1 fruit fly cellular context compared by ENCODE assay signal in genomic region chr3L:20185206-20185868, dm6.
TF ChIP-seq lines count a peak whose summit lies in the region.

No protein-coding gene starts in this region.

TF ChIP-seq in whole organism, embryonic, 481 proteins besides CTCF, POLR2A, EP300 and RAD21 (continued from another document and continues in another):
- peak; percentile 29 for TF ChIP-seq CG18262 (tag; optimal IDR thresholded peaks at IDR 0.05; lab: Kevin White, UChicago)
- TF ChIP-seq CG12299 (tag; optimal IDR thresholded peaks at IDR 0.05; lab: Kevin White, UChicago): peak; percentile 32
- no peak for TF ChIP-seq Side (GFP tag; optimal IDR thresholded peaks at IDR 0.05; lab: Kevin White, UChicago)
- TF ChIP-seq bbx (GFP tag; IDR thresholded peaks at IDR 0.05; lab: Robert Waterston, UW; ENCODE audit: partially characterized antibody): no peak
- TF ChIP-seq CG12391 (tag; optimal IDR thresholded peaks at IDR 0.05; lab: Kevin White, UChicago): peak; percentile 60
- peak; percentile 64 for TF ChIP-seq bcd (GFP tag; optimal IDR thresholded peaks at IDR 0.05; lab: Kevin White, UChicago)
- no peak for TF ChIP-seq CG12744 (GFP tag; optimal IDR thresholded peaks at IDR 0.05; lab: Kevin White, UChicago)
- peak; percentile 56 for TF ChIP-seq CG12659 (GFP tag; optimal IDR thresholded peaks at IDR 0.05; lab: Kevin White, UChicago)
- TF ChIP-seq ap (GFP tag; IDR thresholded peaks at IDR 0.05; lab: Robert Waterston, UW): no peak
- TF ChIP-seq Dbx (GFP tag; IDR thresholded peaks at IDR 0.05; lab: Robert Waterston, UW): peak; percentile 60; the same call in 1 of the 3 replicates
- TF ChIP-seq CG4854 (GFP tag; optimal IDR thresholded peaks at IDR 0.05; lab: Kevin White, UChicago): no peak
- no peak for TF ChIP-seq Hmx (GFP tag; optimal IDR thresholded peaks at IDR 0.05; lab: Kevin White, UChicago)
- no peak for TF ChIP-seq Sin3A (optimal IDR thresholded peaks at IDR 0.05; lab: Kevin White, UChicago)
- no peak for TF ChIP-seq Blimp-1 (GFP tag; optimal IDR thresholded peaks at IDR 0.05; lab: Kevin White, UChicago)
- TF ChIP-seq TFAM (GFP tag; optimal IDR thresholded peaks at IDR 0.05; lab: Kevin White, UChicago): no peak
- peak in 1 of 2 experiments; percentile 12 for TF ChIP-seq crp (GFP tag; optimal IDR thresholded peaks at IDR 0.05; lab: Kevin White, UChicago)
- no peak for TF ChIP-seq CG1024 (GFP tag; IDR thresholded peaks at IDR 0.05; lab: Robert Waterston, UW)
- no peak for TF ChIP-seq cas (GFP tag; IDR thresholded peaks at IDR 0.05; lab: Robert Waterston, UW)
- no peak for TF ChIP-seq peb (GFP tag; IDR thresholded peaks at IDR 0.05; lab: Robert Waterston, UW)
- no peak for TF ChIP-seq Gsc (GFP tag; IDR thresholded peaks at IDR 0.05; lab: Robert Waterston, UW)
- TF ChIP-seq Stat92E (GFP tag; optimal IDR thresholded peaks at IDR 0.05; lab: Kevin White, UChicago): no peak
- TF ChIP-seq sens (GFP tag; lab: Kevin White, UChicago): peak; percentile 79
- TF ChIP-seq ranshi (GFP tag; IDR thresholded peaks at IDR 0.05; lab: Robert Waterston, UW): no peak
- no peak for TF ChIP-seq fru (optimal IDR thresholded peaks at IDR 0.05; lab: Kevin White, UChicago)
- no peak for TF ChIP-seq CG14860 (GFP tag; IDR thresholded peaks at IDR 0.05; lab: Robert Waterston, UW; ENCODE audit: partially characterized antibody)
- no peak for TF ChIP-seq ac (GFP tag; optimal IDR thresholded peaks at IDR 0.05; lab: Kevin White, UChicago)
- TF ChIP-seq tna (GFP tag; IDR thresholded peaks at IDR 0.05; lab: Robert Waterston, UW; ENCODE audit: partially characterized antibody): no peak
- no peak for TF ChIP-seq mld (GFP tag; IDR thresholded peaks at IDR 0.05; lab: Robert Waterston, UW; ENCODE audit: partially characterized antibody)
- TF ChIP-seq pfk (GFP tag; optimal IDR thresholded peaks at IDR 0.05; lab: Kevin White, UChicago): no peak
- no peak for TF ChIP-seq en (GFP tag; optimal IDR thresholded peaks at IDR 0.05; lab: Kevin White, UChicago)
- no peak for TF ChIP-seq CG16813 (GFP tag; IDR thresholded peaks at IDR 0.05; lab: Robert Waterston, UW; ENCODE audit: partially characterized antibody)
- no peak for TF ChIP-seq CG7987 (GFP tag; optimal IDR thresholded peaks at IDR 0.05; lab: Kevin White, UChicago)
- TF ChIP-seq Fer2 (tag; optimal IDR thresholded peaks at IDR 0.05; lab: Kevin White, UChicago): peak; percentile 4
- TF ChIP-seq CG2678 (tag; optimal IDR thresholded peaks at IDR 0.05; lab: Kevin White, UChicago): peak; percentile 74
- no peak for TF ChIP-seq CkIIα-i1 (GFP tag; IDR thresholded peaks at IDR 0.05; lab: Robert Waterston, UW)
- no peak for TF ChIP-seq CG10431 (GFP tag; optimal IDR thresholded peaks at IDR 0.05; lab: Kevin White, UChicago)
- TF ChIP-seq CG1647 (GFP tag; optimal IDR thresholded peaks at IDR 0.05; lab: Kevin White, UChicago): no peak
- peak; percentile 69 for TF ChIP-seq CG13424 (tag; optimal IDR thresholded peaks at IDR 0.05; lab: Kevin White, UChicago)
- no peak for TF ChIP-seq vnd (GFP tag; IDR thresholded peaks at IDR 0.05; lab: Robert Waterston, UW; ENCODE audit: partially characterized antibody)
- TF ChIP-seq fu2 (GFP tag; optimal IDR thresholded peaks at IDR 0.05; lab: Kevin White, UChicago): peak; percentile 45
- no peak for TF ChIP-seq oc (tag; optimal IDR thresholded peaks at IDR 0.05; lab: Kevin White, UChicago)
- TF ChIP-seq CG17359 (tag; optimal IDR thresholded peaks at IDR 0.05; lab: Kevin White, UChicago): peak; percentile 23
- peak; percentile 63 for TF ChIP-seq Dip3 (GFP tag; optimal IDR thresholded peaks at IDR 0.05; lab: Kevin White, UChicago)
- TF ChIP-seq Kr (GFP tag; optimal IDR thresholded peaks at IDR 0.05; lab: Kevin White, UChicago): no peak
- no peak for TF ChIP-seq CG18764 (GFP tag; optimal IDR thresholded peaks at IDR 0.05; lab: Kevin White, UChicago)
- no peak for TF ChIP-seq CG5245 (GFP tag; optimal IDR thresholded peaks at IDR 0.05; lab: Kevin White, UChicago)
- TF ChIP-seq Gug (GFP tag; IDR thresholded peaks at IDR 0.05; lab: Robert Waterston, UW): no peak
- peak; percentile 45 for TF ChIP-seq CG13296 (GFP tag; optimal IDR thresholded peaks at IDR 0.05; lab: Kevin White, UChicago)
- no peak for TF ChIP-seq Drgx (GFP tag; IDR thresholded peaks at IDR 0.05; lab: Robert Waterston, UW)
- peak; percentile 5 for TF ChIP-seq Max (GFP tag; optimal IDR thresholded peaks at IDR 0.05; lab: Kevin White, UChicago)
- TF ChIP-seq CG15696 (tag; optimal IDR thresholded peaks at IDR 0.05; lab: Kevin White, UChicago): no peak
- TF ChIP-seq klu (GFP tag; IDR thresholded peaks at IDR 0.05; lab: Robert Waterston, UW): no peak
- TF ChIP-seq CG3847 (GFP tag; IDR thresholded peaks at IDR 0.05; lab: Robert Waterston, UW): peak; percentile 26; the same call in 1 of the 2 replicates
- peak; percentile 24 for TF ChIP-seq scrt (GFP tag; optimal IDR thresholded peaks at IDR 0.05; lab: Kevin White, UChicago)
- TF ChIP-seq CG9797 (GFP tag; optimal IDR thresholded peaks at IDR 0.05; lab: Kevin White, UChicago): no peak
- no peak for TF ChIP-seq zen2 (GFP tag; IDR thresholded peaks at IDR 0.05; lab: Robert Waterston, UW; ENCODE audit: partially characterized antibody)
- TF ChIP-seq CG14050 (GFP tag; IDR thresholded peaks at IDR 0.05; lab: Robert Waterston, UW): peak; percentile 32; the same call in 1 of the 3 replicates
- no peak for TF ChIP-seq CG7745 (tag; optimal IDR thresholded peaks at IDR 0.05; lab: Kevin White, UChicago)
- no peak for TF ChIP-seq CG4820 (GFP tag; optimal IDR thresholded peaks at IDR 0.05; lab: Kevin White, UChicago)
- no peak for TF ChIP-seq kah (GFP tag; optimal IDR thresholded peaks at IDR 0.05; lab: Kevin White, UChicago)
- TF ChIP-seq Lim3 (GFP tag; IDR thresholded peaks at IDR 0.05; lab: Robert Waterston, UW): no peak
- no peak for TF ChIP-seq jigr1 (GFP tag; IDR thresholded peaks at IDR 0.05; lab: Robert Waterston, UW)
- no peak for TF ChIP-seq CG7271 (tag; optimal IDR thresholded peaks at IDR 0.05; lab: Kevin White, UChicago)
- TF ChIP-seq CG16779 (GFP tag; IDR thresholded peaks at IDR 0.05; lab: Robert Waterston, UW): 0 out of 2 replicates have a peak, but pooled peaks have one; percentile 40
- no peak for TF ChIP-seq ab (GFP tag; optimal IDR thresholded peaks at IDR 0.05; lab: Kevin White, UChicago)
- no peak for TF ChIP-seq CG11723 (GFP tag; optimal IDR thresholded peaks at IDR 0.05; lab: Kevin White, UChicago)
- TF ChIP-seq dpn (GFP tag; optimal IDR thresholded peaks at IDR 0.05; lab: Kevin White, UChicago): peak; percentile 22 to 59
- TF ChIP-seq corto (GFP tag; optimal IDR thresholded peaks at IDR 0.05; lab: Kevin White, UChicago): peak; percentile 50
- no peak for TF ChIP-seq CG7928 (GFP tag; optimal IDR thresholded peaks at IDR 0.05; lab: Kevin White, UChicago)
- peak; percentile 21; the same call in 1 of the 3 replicates for TF ChIP-seq HLH4C (GFP tag; IDR thresholded peaks at IDR 0.05; lab: Robert Waterston, UW; ENCODE audit: partially characterized antibody)
- no peak for TF ChIP-seq CG8944 (GFP tag; optimal IDR thresholded peaks at IDR 0.05; lab: Kevin White, UChicago)
- TF ChIP-seq slbo (GFP tag; IDR thresholded peaks at IDR 0.05; lab: Robert Waterston, UW): peak; percentile 78
- TF ChIP-seq Dad (GFP tag; optimal IDR thresholded peaks at IDR 0.05; lab: Kevin White, UChicago): peak; percentile 4
- peak; percentile 44 for TF ChIP-seq Dek (tag; optimal IDR thresholded peaks at IDR 0.05; lab: Kevin White, UChicago)
- no peak for TF ChIP-seq Awh (GFP tag; IDR thresholded peaks at IDR 0.05; lab: Robert Waterston, UW)
- TF ChIP-seq CG6813 (GFP tag; optimal IDR thresholded peaks at IDR 0.05; lab: Kevin White, UChicago): no peak
- no peak for TF ChIP-seq lov (optimal IDR thresholded peaks at IDR 0.05; lab: Kevin White, UChicago)
- TF ChIP-seq lov (GFP tag; IDR thresholded peaks at IDR 0.05; lab: Robert Waterston, UW): no peak
- TF ChIP-seq CG9215 (GFP tag; IDR thresholded peaks at IDR 0.05; lab: Robert Waterston, UW): no peak; the same call in 1 of the 2 replicates
- TF ChIP-seq esg (GFP tag; conservative IDR thresholded peaks at IDR 0.05; lab: Robert Waterston, UW): peak; percentile 29; the same call in 1 of the 2 replicates
- no peak for TF ChIP-seq CG6272 (GFP tag; IDR thresholded peaks at IDR 0.05; lab: Robert Waterston, UW)
- peak; percentile 48 for TF ChIP-seq cwo (GFP tag; optimal IDR thresholded peaks at IDR 0.05; lab: Kevin White, UChicago)
- TF ChIP-seq Hmr (GFP tag; optimal IDR thresholded peaks at IDR 0.05; lab: Kevin White, UChicago): peak; percentile 85
- no peak for TF ChIP-seq gcm (GFP tag; optimal IDR thresholded peaks at IDR 0.05; lab: Kevin White, UChicago)
- peak; percentile 87 for TF ChIP-seq CG2120 (GFP tag; optimal IDR thresholded peaks at IDR 0.05; lab: Kevin White, UChicago)
- no peak for TF ChIP-seq CG10267 (tag; optimal IDR thresholded peaks at IDR 0.05; lab: Kevin White, UChicago)
- TF ChIP-seq CG15601 (tag; optimal IDR thresholded peaks at IDR 0.05; lab: Kevin White, UChicago): no peak
- TF ChIP-seq odd (GFP tag; optimal IDR thresholded peaks at IDR 0.05; lab: Kevin White, UChicago): peak; percentile 29
- TF ChIP-seq CG17361 (GFP tag; IDR thresholded peaks at IDR 0.05; lab: Robert Waterston, UW): no peak
- TF ChIP-seq ash1 (GFP tag; optimal IDR thresholded peaks at IDR 0.05; lab: Kevin White, UChicago): no peak
- TF ChIP-seq jing (GFP tag; optimal IDR thresholded peaks at IDR 0.05; lab: Kevin White, UChicago): no peak
- TF ChIP-seq hkb (optimal IDR thresholded peaks at IDR 0.05; lab: Kevin White, UChicago): no peak
- TF ChIP-seq hkb (GFP tag; IDR thresholded peaks at IDR 0.05; lab: Robert Waterston, UW): no peak
- no peak for TF ChIP-seq CG4730 (GFP tag; IDR thresholded peaks at IDR 0.05; lab: Robert Waterston, UW)
- peak; percentile 92 for TF ChIP-seq CG15073 (GFP tag; optimal IDR thresholded peaks at IDR 0.05; lab: Kevin White, UChicago)
- TF ChIP-seq unc-4 (GFP tag; IDR thresholded peaks at IDR 0.05; lab: Robert Waterston, UW; ENCODE audit: partially characterized antibody): no peak
- TF ChIP-seq ken (GFP tag; IDR thresholded peaks at IDR 0.05; lab: Robert Waterston, UW): peak; percentile 56; the same call in 2 of the 3 replicates
- no peak for TF ChIP-seq Rx (GFP tag; IDR thresholded peaks at IDR 0.05; lab: Robert Waterston, UW)
- peak; percentile 61 for TF ChIP-seq row (GFP tag; IDR thresholded peaks at IDR 0.05; lab: Robert Waterston, UW)
- 0 out of 2 replicates have a peak, but pooled peaks have one; percentile 17 for TF ChIP-seq CG31441 (GFP tag; IDR thresholded peaks at IDR 0.05; lab: Robert Waterston, UW)
- TF ChIP-seq tgo (GFP tag; IDR thresholded peaks at IDR 0.05; lab: Robert Waterston, UW): no peak
- no peak for TF ChIP-seq CG12236 (GFP tag; optimal IDR thresholded peaks at IDR 0.05; lab: Kevin White, UChicago)
- TF ChIP-seq ara (GFP tag; IDR thresholded peaks at IDR 0.05; lab: Robert Waterston, UW): no peak
- TF ChIP-seq CG12071 (GFP tag; optimal IDR thresholded peaks at IDR 0.05; lab: Kevin White, UChicago): no peak
- no peak for TF ChIP-seq hbn (GFP tag; IDR thresholded peaks at IDR 0.05; lab: Robert Waterston, UW; ENCODE audit: partially characterized antibody)
- TF ChIP-seq dm (GFP tag; optimal IDR thresholded peaks at IDR 0.05; lab: Kevin White, UChicago): no peak
- TF ChIP-seq GATAe (GFP tag; conservative IDR thresholded peaks at IDR 0.05; lab: Robert Waterston, UW): no peak
- no peak for TF ChIP-seq E2f1 (GFP tag; IDR thresholded peaks at IDR 0.05; lab: Robert Waterston, UW)
- no peak for TF ChIP-seq zfh1 (GFP tag; IDR thresholded peaks at IDR 0.05; lab: Robert Waterston, UW)
- peak; percentile 77 for TF ChIP-seq Oli (tag; optimal IDR thresholded peaks at IDR 0.05; lab: Kevin White, UChicago)
- TF ChIP-seq CG34376 (GFP tag; optimal IDR thresholded peaks at IDR 0.05; lab: Kevin White, UChicago): no peak
- TF ChIP-seq CG12942 (GFP tag; optimal IDR thresholded peaks at IDR 0.05; lab: Kevin White, UChicago): peak; percentile 23
- TF ChIP-seq stwl (tag; optimal IDR thresholded peaks at IDR 0.05; lab: Kevin White, UChicago): no peak
- TF ChIP-seq CG17568 (GFP tag; optimal IDR thresholded peaks at IDR 0.05; lab: Kevin White, UChicago): peak; percentile 20
- no peak for TF ChIP-seq kni (GFP tag; optimal IDR thresholded peaks at IDR 0.05; lab: Kevin White, UChicago)
- peak; percentile 60; the same call in 1 of the 2 replicates for TF ChIP-seq CG11696 (GFP tag; IDR thresholded peaks at IDR 0.05; lab: Robert Waterston, UW)
- TF ChIP-seq CG17385 (GFP tag; optimal IDR thresholded peaks at IDR 0.05; lab: Kevin White, UChicago): peak; percentile 56
- TF ChIP-seq CG1602 (GFP tag; optimal IDR thresholded peaks at IDR 0.05; lab: Kevin White, UChicago): peak; percentile 54
- peak; percentile 46; the same call in 1 of the 2 replicates for TF ChIP-seq Oaz (GFP tag; IDR thresholded peaks at IDR 0.05; lab: Robert Waterston, UW)
- TF ChIP-seq Hr78 (GFP tag; optimal IDR thresholded peaks at IDR 0.05; lab: Kevin White, UChicago): no peak
- no peak for TF ChIP-seq yki (optimal IDR thresholded peaks at IDR 0.05; lab: Kevin White, UChicago)
- TF ChIP-seq dysf (GFP tag; IDR thresholded peaks at IDR 0.05; lab: Robert Waterston, UW): 0 out of 3 replicates have a peak, but pooled peaks have one; percentile 42
- TF ChIP-seq al (GFP tag; IDR thresholded peaks at IDR 0.05; lab: Robert Waterston, UW): no peak
- no peak for TF ChIP-seq trh (GFP tag; optimal IDR thresholded peaks at IDR 0.05; lab: Kevin White, UChicago)
- TF ChIP-seq stc (GFP tag; IDR thresholded peaks at IDR 0.05; lab: Robert Waterston, UW): no peak
- TF ChIP-seq ewg (GFP tag; optimal IDR thresholded peaks at IDR 0.05; lab: Kevin White, UChicago): peak; percentile 32
- no peak for TF ChIP-seq CG31365 (tag; optimal IDR thresholded peaks at IDR 0.05; lab: Kevin White, UChicago)
- TF ChIP-seq Usf (GFP tag; optimal IDR thresholded peaks at IDR 0.05; lab: Kevin White, UChicago): peak; percentile 10
- no peak for TF ChIP-seq CG5953 (GFP tag; IDR thresholded peaks at IDR 0.05; lab: Robert Waterston, UW)
- TF ChIP-seq tx (GFP tag; optimal IDR thresholded peaks at IDR 0.05; lab: Kevin White, UChicago): peak; percentile 16
- 0 out of 3 replicates have a peak, but pooled peaks have one; percentile 34 for TF ChIP-seq CG11695 (GFP tag; IDR thresholded peaks at IDR 0.05; lab: Robert Waterston, UW)
- TF ChIP-seq sisA (GFP tag; IDR thresholded peaks at IDR 0.05; lab: Robert Waterston, UW): peak; percentile 44; the same call in 1 of the 2 replicates
- no peak for TF ChIP-seq cad (GFP tag; optimal IDR thresholded peaks at IDR 0.05; lab: Kevin White, UChicago)
- TF ChIP-seq fd96Cb (tag; optimal IDR thresholded peaks at IDR 0.05; lab: Kevin White, UChicago): no peak
- TF ChIP-seq Ssrp (tag; optimal IDR thresholded peaks at IDR 0.05; lab: Kevin White, UChicago): peak; percentile 49
